Fruit fly (Drosophila melanogaster) whole organism, embryonic: ENCODE data around the gene Sgs1.

Experiments
- Asciz ChIP-seq: fragments of 200-800 bp; sonication (Bioruptor generic); optimal IDR thresholded peaks from 2 replicates; lab custom pipeline; 2017; ENCODE audit warnings: missing biosample characterization, mild to moderate bottlenecking, missing genetic modification characterization, missing genetic modification reagents
- CG10147 ChIP-seq: fragments of 200-800 bp; sonication (Bioruptor generic); optimal IDR thresholded peaks from 2 replicates; lab custom pipeline; 2019; ENCODE audit warnings: missing biosample characterization, mild to moderate bottlenecking, missing genetic modification characterization, moderate library complexity
- CG10209 ChIP-seq: fragments of 200-800 bp; sonication (Bioruptor generic); optimal IDR thresholded peaks from 3 replicates; lab custom pipeline; 2017; ENCODE audit warnings: missing biosample characterization, mild to moderate bottlenecking, missing genetic modification characterization, missing genetic modification reagents
- CG10267 ChIP-seq: fragments of 200-800 bp; sonication (Bioruptor generic); optimal IDR thresholded peaks from 2 replicates; lab custom pipeline; 2018; ENCODE audit warnings: missing biosample characterization, mild to moderate bottlenecking, missing genetic modification characterization, moderate library complexity
- CG12942 ChIP-seq: fragments of 200-800 bp; sonication (Bioruptor generic); optimal IDR thresholded peaks from 3 replicates; lab custom pipeline; 2016; ENCODE audit warnings: missing biosample characterization, missing genetic modification characterization
- CG14667 ChIP-seq: fragments of 200-800 bp; sonication (Bioruptor generic); IDR thresholded peaks from 2 replicates; pipeline ENCODE4 v1.3.6; 2022; ENCODE audit warnings: missing biosample characterization, missing genetic modification characterization
- CG14965 ChIP-seq: fragments of 200-800 bp; sonication (Bioruptor generic); optimal IDR thresholded peaks from 2 replicates; lab custom pipeline; 2016; ENCODE audit warnings: missing biosample characterization, missing genetic modification characterization, borderline replicate concordance
- CG15601 ChIP-seq: fragments of 200-800 bp; sonication (Bioruptor generic); optimal IDR thresholded peaks from 3 replicates; lab custom pipeline; 2019; ENCODE audit warnings: missing biosample characterization, mild to moderate bottlenecking, missing genetic modification characterization, moderate library complexity
- CG17328 ChIP-seq: fragments of 200-800 bp; sonication (Bioruptor generic); IDR thresholded peaks from 2 replicates; pipeline ENCODE4 v1.3.6; 2022; ENCODE audit warnings: missing biosample characterization, missing genetic modification characterization
- CG17829 ChIP-seq: fragments of 200-800 bp; optimal IDR thresholded peaks from 2 replicates; lab custom pipeline; 2019; ENCODE audit warnings: missing biosample characterization, mild to moderate bottlenecking, missing genetic modification characterization, moderate library complexity
- CG1792 ChIP-seq: fragments of 200-800 bp; sonication (Bioruptor generic); optimal IDR thresholded peaks from 2 replicates; lab custom pipeline; 2016; ENCODE audit warnings: missing biosample characterization, missing genetic modification characterization
- CG31224 ChIP-seq: fragments of 200-800 bp; sonication (Bioruptor generic); IDR thresholded peaks from 2 replicates; pipeline ENCODE4 v1.3.6; 2022; ENCODE audit warnings: missing biosample characterization, missing genetic modification characterization
- CG32767 ChIP-seq: fragments of 200-800 bp; sonication (Bioruptor generic); IDR thresholded peaks from 2 replicates; pipeline ENCODE4 v1.3.6; 2022; ENCODE audit warnings: missing biosample characterization, missing genetic modification characterization
- CG3281 ChIP-seq: fragments of 200-800 bp; sonication (Bioruptor generic); optimal IDR thresholded peaks from 3 replicates; lab custom pipeline; 2017; ENCODE audit warnings: missing biosample characterization, mild to moderate bottlenecking, missing genetic modification characterization
- CG4360 ChIP-seq: fragments of 200-800 bp; sonication (Bioruptor generic); IDR thresholded peaks from 2 replicates; pipeline ENCODE4 v1.3.6; 2022; ENCODE audit warnings: missing biosample characterization, missing genetic modification characterization
- CG8290 ChIP-seq, 3 experiments: fragments of 200-800 bp; sonication (Bioruptor generic); optimal IDR thresholded peaks; 2 replicates each; lab custom pipeline; 2016 to 2019; ENCODE audit warnings: missing biosample characterization in 3 of 3, missing genetic modification characterization in 3 of 3, mild to moderate bottlenecking in 2 of 3, moderate library complexity in 1 of 3
- CG8359 ChIP-seq: fragments of 200-800 bp; sonication (Bioruptor generic); optimal IDR thresholded peaks from 2 replicates; lab custom pipeline; 2017; ENCODE audit warnings: missing biosample characterization, mild to moderate bottlenecking, missing genetic modification characterization, borderline replicate concordance
- CG8944 ChIP-seq: fragments of 200-800 bp; sonication (Bioruptor generic); optimal IDR thresholded peaks from 3 replicates; lab custom pipeline; 2016; ENCODE audit warnings: missing biosample characterization, missing genetic modification characterization
- CG9817 ChIP-seq: fragments of 200-800 bp; sonication (Bioruptor generic); optimal IDR thresholded peaks from 2 replicates; lab custom pipeline; 2018; ENCODE audit warnings: missing biosample characterization, mild to moderate bottlenecking, missing genetic modification characterization, moderate library complexity
- Camta ChIP-seq: fragments of 200-800 bp; sonication (Bioruptor generic); optimal IDR thresholded peaks from 2 replicates; lab custom pipeline; 2016; ENCODE audit warnings: missing biosample characterization, missing genetic modification characterization
- Chrac-16 ChIP-seq: fragments of 200-800 bp; sonication (Bioruptor generic); optimal IDR thresholded peaks from 3 replicates; lab custom pipeline; 2016; ENCODE audit warnings: missing biosample characterization, missing genetic modification characterization
- CoRest ChIP-seq: fragments of 200-800 bp; sonication (Bioruptor generic); optimal IDR thresholded peaks from 3 replicates; lab custom pipeline; 2018; ENCODE audit warnings: missing biosample characterization, mild to moderate bottlenecking, missing genetic modification characterization, moderate library complexity
- Dad ChIP-seq: fragments of 200-800 bp; sonication (Bioruptor generic); optimal IDR thresholded peaks from 3 replicates; lab custom pipeline; 2016; ENCODE audit warnings: missing biosample characterization, missing genetic modification characterization
- Dll ChIP-seq: fragments of 200-800 bp; sonication (Bioruptor generic); IDR thresholded peaks from 4 replicates; pipeline ENCODE4 v1.3.6; 2022; ENCODE audit warnings: missing biosample characterization, missing genetic modification characterization; ENCODE audit not compliant: partially characterized antibody
- Fer2 ChIP-seq: fragments of 200-800 bp; sonication (Bioruptor generic); optimal IDR thresholded peaks from 2 replicates; lab custom pipeline; 2018; ENCODE audit warnings: missing biosample characterization, mild to moderate bottlenecking, missing genetic modification characterization, moderate library complexity
- HLH54F ChIP-seq: fragments of 200-800 bp; sonication (Bioruptor generic); optimal IDR thresholded peaks from 3 replicates; lab custom pipeline; 2016; ENCODE audit warnings: missing biosample characterization, missing genetic modification characterization
- Hmr ChIP-seq: fragments of 200-800 bp; sonication (Bioruptor generic); optimal IDR thresholded peaks from 3 replicates; lab custom pipeline; 2017; ENCODE audit warnings: mild to moderate bottlenecking, missing biosample characterization, missing genetic modification reagents, missing genetic modification characterization
- Hmx ChIP-seq: fragments of 200-800 bp; sonication (Bioruptor generic); optimal IDR thresholded peaks from 2 replicates; lab custom pipeline; 2016; ENCODE audit warnings: missing biosample characterization, missing genetic modification characterization
- Jarid2 ChIP-seq: fragments of 200-800 bp; sonication (Bioruptor generic); optimal IDR thresholded peaks from 3 replicates; lab custom pipeline; 2017; ENCODE audit warnings: mild to moderate bottlenecking, missing biosample characterization, missing genetic modification reagents, missing genetic modification characterization
- NfI ChIP-seq: fragments of 200-800 bp; sonication (Bioruptor generic); optimal IDR thresholded peaks from 3 replicates; lab custom pipeline; 2018; ENCODE audit warnings: missing biosample characterization, mild to moderate bottlenecking, missing genetic modification characterization, moderate library complexity
- Oli ChIP-seq: fragments of 200-800 bp; sonication (Bioruptor generic); optimal IDR thresholded peaks from 2 replicates; lab custom pipeline; 2018; ENCODE audit warnings: missing biosample characterization, mild to moderate bottlenecking, missing genetic modification characterization, moderate library complexity
- Rfx ChIP-seq: fragments of 200-800 bp; sonication (Bioruptor generic); IDR thresholded peaks from 2 replicates; pipeline ENCODE4 v1.3.6; 2022; ENCODE audit warnings: missing biosample characterization, missing genetic modification characterization
- ase ChIP-seq: fragments of 200-800 bp; sonication (Bioruptor generic); IDR thresholded peaks from 3 replicates; pipeline ENCODE4 v1.3.6; 2022; ENCODE audit warnings: missing biosample characterization, missing genetic modification characterization
- dmrt99B ChIP-seq: fragments of 200-800 bp; sonication (Bioruptor generic); optimal IDR thresholded peaks from 2 replicates; lab custom pipeline; 2018; ENCODE audit warnings: missing biosample characterization, mild to moderate bottlenecking, missing genetic modification characterization, moderate library complexity
- dysf ChIP-seq: fragments of 200-800 bp; sonication (Bioruptor generic); IDR thresholded peaks from 3 replicates; pipeline ENCODE4 v1.3.6; 2022; ENCODE audit warnings: missing biosample characterization, missing genetic modification characterization
- esg ChIP-seq: fragments of 200-800 bp; sonication (Bioruptor generic); conservative IDR thresholded peaks from 2 replicates; pipeline ENCODE4 v1.3.6; 2022; ENCODE audit warnings: missing biosample characterization, missing genetic modification characterization
- ftz-f1 ChIP-seq: fragments of 200-800 bp; sonication (Bioruptor generic); optimal IDR thresholded peaks from 2 replicates; lab custom pipeline; 2016; ENCODE audit warnings: missing biosample characterization, missing genetic modification characterization
- gcm ChIP-seq: fragments of 200-800 bp; sonication (Bioruptor generic); optimal IDR thresholded peaks from 2 replicates; lab custom pipeline; 2019; ENCODE audit warnings: missing biosample characterization, mild to moderate bottlenecking, missing genetic modification characterization, moderate library complexity
- kay ChIP-seq: fragments of 200-800 bp; sonication (Bioruptor generic); optimal IDR thresholded peaks from 2 replicates; lab custom pipeline; 2016; ENCODE audit warnings: missing biosample characterization, missing genetic modification characterization
- kni ChIP-seq: fragments of 200-800 bp; sonication (Bioruptor generic); optimal IDR thresholded peaks from 3 replicates; lab custom pipeline; 2017; ENCODE audit warnings: mild to moderate bottlenecking, missing biosample characterization, missing genetic modification reagents, missing genetic modification characterization
- lilli ChIP-seq: fragments of 200-800 bp; sonication (Bioruptor generic); optimal IDR thresholded peaks from 3 replicates; lab custom pipeline; 2016; ENCODE audit warnings: missing biosample characterization, missing genetic modification characterization
- lmd ChIP-seq: fragments of 200-800 bp; sonication (Bioruptor generic); IDR thresholded peaks from 2 replicates; pipeline ENCODE4 v1.3.6; 2022; ENCODE audit warnings: missing biosample characterization, missing genetic modification characterization
- lov ChIP-seq, 2 experiments: fragments of 200-800 bp in 1 of 2; fragments of >200 bp in 1 of 2; sonication (Bioruptor generic) in 1 of 2; IDR thresholded peaks in 1 of 2; optimal IDR thresholded peaks in 1 of 2; 2 replicates in 1 of 2; 3 replicates in 1 of 2; pipeline versions ENCODE4 v1.3.6 to Lab custom; 2017 to 2022; ENCODE audit warnings: missing biosample characterization in 1 of 2, missing genetic modification characterization in 1 of 2
- nerfin-1 ChIP-seq: fragments of 200-800 bp; sonication (Bioruptor generic); optimal IDR thresholded peaks from 3 replicates; lab custom pipeline; 2019; ENCODE audit warnings: missing biosample characterization, mild to moderate bottlenecking, missing genetic modification characterization, moderate library complexity
- otp ChIP-seq: fragments of 200-800 bp; sonication (Bioruptor generic); IDR thresholded peaks from 3 replicates; pipeline ENCODE4, ENCODE4 v1.3.6; 2022; ENCODE audit warnings: missing biosample characterization, missing genetic modification characterization
- repo ChIP-seq: fragments of 200-800 bp; sonication (Bioruptor generic); optimal IDR thresholded peaks from 2 replicates; lab custom pipeline; 2016; ENCODE audit warnings: missing biosample characterization, missing genetic modification characterization
- schlank ChIP-seq: fragments of 200-800 bp; sonication (Bioruptor generic); optimal IDR thresholded peaks from 2 replicates; lab custom pipeline; 2018; ENCODE audit warnings: missing biosample characterization, mild to moderate bottlenecking, missing genetic modification characterization
- zf30C ChIP-seq: fragments of 200-800 bp; sonication (Bioruptor generic); optimal IDR thresholded peaks from 3 replicates; lab custom pipeline; 2018; ENCODE audit warnings: missing biosample characterization, mild to moderate bottlenecking, missing genetic modification characterization

The Sgs1 gene

DNA sequence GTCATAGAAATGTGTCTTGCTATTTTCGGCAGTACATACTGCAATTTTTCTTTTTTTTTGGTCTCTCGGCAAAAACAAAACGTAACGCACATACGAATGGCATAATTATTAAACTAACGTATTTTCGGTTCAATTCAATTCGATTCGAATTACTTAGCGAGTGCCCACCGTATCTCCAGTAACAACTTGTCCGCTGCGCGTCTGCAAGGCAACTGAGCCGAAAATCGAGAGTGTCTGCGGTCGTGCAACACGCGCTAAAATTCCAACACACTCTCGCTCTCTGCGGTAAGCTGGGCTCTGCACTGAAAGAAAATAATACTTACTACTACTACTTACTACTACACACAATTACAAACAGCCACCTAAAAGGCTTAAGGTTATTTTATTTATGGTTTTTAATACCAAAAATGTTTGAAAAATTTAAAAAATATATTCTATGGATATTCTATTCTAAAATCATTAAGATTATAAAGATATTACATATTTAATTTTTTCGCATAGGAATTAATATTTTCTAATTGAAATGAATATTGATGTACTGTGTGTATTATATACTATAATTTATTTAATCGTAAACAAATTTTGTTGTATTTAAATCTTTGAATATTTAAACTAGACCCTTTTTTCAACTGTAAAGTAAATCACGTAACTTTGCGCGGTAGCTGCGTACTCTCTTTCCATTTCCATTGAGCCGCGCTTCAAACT, 30.5 kb upstream of the Sgs1 start, which contains the start of gene snsl (continued):
- TF ChIP-seq gcm = peak; percentile 73
- TF ChIP-seq dmrt99B (tag; lab: Kevin White, UChicago) = peak; percentile 89
- TF ChIP-seq CG10147 (GFP tag; lab: Kevin White, UChicago) = peak; percentile 53
- TF ChIP-seq CG8290 (GFP tag; optimal IDR thresholded peaks at IDR 0.05; lab: Kevin White, UChicago) = no peak
- TF ChIP-seq CG8290 (tag; optimal IDR thresholded peaks at IDR 0.05; lab: Kevin White, UChicago) = peak in 1 of 2 experiments; percentile 42
- TF ChIP-seq repo (GFP tag; lab: Kevin White, UChicago) = no peak
- no peak for TF ChIP-seq esg (GFP tag; lab: Robert Waterston, UW)
- peak; percentile 77 for TF ChIP-seq nerfin-1 (tag; lab: Kevin White, UChicago)
- peak; percentile 75 for TF ChIP-seq CG17829 (tag; lab: Kevin White, UChicago)
- peak; percentile 1 for TF ChIP-seq Jarid2 (GFP tag; lab: Kevin White, UChicago)
- TF ChIP-seq CG3281 (GFP tag; lab: Kevin White, UChicago) = peak; percentile 41
- TF ChIP-seq CG10267 (tag; lab: Kevin White, UChicago) = peak; percentile 72
- no peak for TF ChIP-seq CG9817 (tag; lab: Kevin White, UChicago)
- no peak for TF ChIP-seq CG8944
- TF ChIP-seq ftz-f1 = no peak
- TF ChIP-seq HLH54F (GFP tag; lab: Kevin White, UChicago) = no peak
- peak; percentile 13 for TF ChIP-seq CG8359 (GFP tag; lab: Kevin White, UChicago)
- TF ChIP-seq CG10209 = peak; percentile 43
- peak; percentile 60 for TF ChIP-seq CG15601 (tag; lab: Kevin White, UChicago)
- TF ChIP-seq CG14965 = no peak
- TF ChIP-seq Chrac-16 (GFP tag; lab: Kevin White, UChicago) = no peak
- no peak for TF ChIP-seq Dad
- peak; percentile 86 for TF ChIP-seq CoRest
- TF ChIP-seq schlank (tag; lab: Kevin White, UChicago) = no peak
- TF ChIP-seq lov (optimal IDR thresholded peaks at IDR 0.05; lab: Kevin White, UChicago) = no peak
- TF ChIP-seq lov (GFP tag; IDR thresholded peaks at IDR 0.05; lab: Robert Waterston, UW) = no peak
- no peak for TF ChIP-seq Camta (GFP tag; lab: Kevin White, UChicago)
- TF ChIP-seq Hmx (GFP tag; lab: Kevin White, UChicago) = no peak
- 0 out of 3 replicates have a peak, but pooled peaks have one; percentile 39 for TF ChIP-seq otp (GFP tag; lab: Robert Waterston, UW)
- no peak for TF ChIP-seq Rfx
- peak; percentile 23 for TF ChIP-seq NfI (GFP tag; lab: Kevin White, UChicago)
- TF ChIP-seq CG14667 = no peak
- peak; percentile 61 for TF ChIP-seq Hmr
- TF ChIP-seq lilli = no peak
- peak; percentile 27; the same call in 1 of the 2 replicates for TF ChIP-seq CG32767 (GFP tag; lab: Robert Waterston, UW)
- no peak for TF ChIP-seq kay (GFP tag; lab: Kevin White, UChicago)
- 0 out of 2 replicates have a peak, but pooled peaks have one; percentile 31 for TF ChIP-seq CG31224 (GFP tag; lab: Robert Waterston, UW)
- TF ChIP-seq CG17328 (GFP tag; lab: Robert Waterston, UW) = 0 out of 2 replicates have a peak, but pooled peaks have one; percentile 10
- TF ChIP-seq zf30C = peak; percentile 43
- no peak for TF ChIP-seq kni (GFP tag; lab: Kevin White, UChicago)
- TF ChIP-seq CG4360 = no peak
- peak; percentile 1 for TF ChIP-seq Asciz (GFP tag; lab: Kevin White, UChicago)
- no peak for TF ChIP-seq CG12942 (GFP tag; lab: Kevin White, UChicago)
- TF ChIP-seq CG1792 = no peak
- TF ChIP-seq dysf (GFP tag; lab: Robert Waterston, UW) = peak; percentile 73
- TF ChIP-seq ase (GFP tag; lab: Robert Waterston, UW) = peak; percentile 41; the same call in 1 of the 3 replicates
- TF ChIP-seq Fer2 (tag; lab: Kevin White, UChicago) = no peak
- peak; percentile 37; the same call in 1 of the 2 replicates for TF ChIP-seq lmd (GFP tag; lab: Robert Waterston, UW)
- no peak for TF ChIP-seq Dll (GFP tag; lab: Robert Waterston, UW)
- peak; percentile 80 for TF ChIP-seq Oli (tag; lab: Kevin White, UChicago)
